Worm (Caenorhabditis elegans) whole organism, mixed stage, embryonic: Measurements from ENCODE around the gene F42E11.3.

Source experiments
- ceh-39 ChIP-seq: fragments of 150-350 bp; optimal IDR thresholded peaks from 2 replicates; lab custom pipeline; 2014; ENCODE audit warnings: missing biosample characterization, missing genetic modification characterization
- ceh-83 ChIP-seq: fragments of 200-800 bp; sonication (Bioruptor generic); optimal IDR thresholded peaks from 2 replicates; lab custom pipeline; 2018; ENCODE audit warnings: mild to moderate bottlenecking, missing genetic modification characterization, missing compliant biosample characterization
- lin-13 ChIP-seq: fragments of 150-350 bp; optimal IDR thresholded peaks from 2 replicates; lab custom pipeline; 2014; ENCODE audit warnings: missing biosample characterization, missing genetic modification characterization
- nhr-237 ChIP-seq: fragments of 150-350 bp; optimal IDR thresholded peaks from 2 replicates; lab custom pipeline; 2014; ENCODE audit warnings: missing biosample characterization, missing genetic modification characterization
- nhr-76 ChIP-seq: sonication (generic microtip); optimal IDR thresholded peaks from 2 replicates; lab custom pipeline; 2017; ENCODE audit warnings: missing biosample characterization, missing genetic modification characterization
- snpc-4 ChIP-seq: fragments of 150-350 bp; optimal IDR thresholded peaks from 2 replicates; lab custom pipeline; 2014; ENCODE audit warnings: missing biosample characterization, missing genetic modification characterization
- tbx-8 ChIP-seq: fragments of 200-800 bp; sonication (Bioruptor generic); optimal IDR thresholded peaks from 2 replicates; lab custom pipeline; 2018; ENCODE audit warnings: mild to moderate bottlenecking, missing genetic modification characterization, moderate library complexity, missing compliant biosample characterization
- ztf-11 ChIP-seq: fragments of 150-350 bp; optimal IDR thresholded peaks from 2 replicates; lab custom pipeline; 2014; ENCODE audit warnings: missing biosample characterization, missing genetic modification characterization

DNA sequence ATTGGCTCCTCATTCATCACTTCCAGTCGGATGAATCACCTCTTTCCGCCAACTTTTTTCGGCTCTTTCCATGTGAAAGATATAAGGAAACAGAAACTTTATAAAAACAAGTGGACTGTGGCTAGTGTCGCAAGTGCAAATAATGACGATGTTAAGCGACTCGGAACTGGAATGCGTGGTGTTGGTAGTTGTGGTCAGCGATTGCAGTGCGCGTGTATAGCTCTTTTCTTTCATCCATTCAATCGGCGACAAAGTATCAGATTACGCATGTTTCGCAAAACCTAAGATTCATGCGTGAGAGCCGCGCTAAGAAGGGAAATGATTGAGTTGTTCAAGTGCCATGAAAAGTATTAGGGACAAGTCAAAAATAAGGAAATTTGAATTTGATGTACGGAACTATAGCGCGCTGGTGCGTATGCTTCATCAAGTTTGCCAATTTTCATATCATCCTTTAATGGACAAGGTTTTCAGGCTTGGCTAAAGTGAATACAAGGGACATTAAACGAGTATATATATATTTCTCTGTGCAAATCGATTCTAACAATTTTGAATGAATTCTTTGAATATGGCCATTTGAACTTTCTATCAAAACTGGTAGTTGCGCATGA, 12.4 kb upstream of the F42E11.3 start:
- TF ChIP-seq nhr-237 (tag; lab: Kevin White, UChicago) (no peak), tbx-8 (GFP tag; lab: Kevin White, UChicago) (no peak), lin-13 (tag; lab: Kevin White, UChicago) (no peak), nhr-76 (tag; lab: Kevin White, UChicago) (no peak), ztf-11 (tag; lab: Kevin White, UChicago) (no peak), ceh-83 (GFP tag; lab: Kevin White, UChicago) (no peak), ceh-39 (no peak), snpc-4 (tag; lab: Kevin White, UChicago) (no peak)
